Worm (Caenorhabditis elegans): ENCODE data around the gene C01G10.5.

Gene C01G10.5

DNA sequence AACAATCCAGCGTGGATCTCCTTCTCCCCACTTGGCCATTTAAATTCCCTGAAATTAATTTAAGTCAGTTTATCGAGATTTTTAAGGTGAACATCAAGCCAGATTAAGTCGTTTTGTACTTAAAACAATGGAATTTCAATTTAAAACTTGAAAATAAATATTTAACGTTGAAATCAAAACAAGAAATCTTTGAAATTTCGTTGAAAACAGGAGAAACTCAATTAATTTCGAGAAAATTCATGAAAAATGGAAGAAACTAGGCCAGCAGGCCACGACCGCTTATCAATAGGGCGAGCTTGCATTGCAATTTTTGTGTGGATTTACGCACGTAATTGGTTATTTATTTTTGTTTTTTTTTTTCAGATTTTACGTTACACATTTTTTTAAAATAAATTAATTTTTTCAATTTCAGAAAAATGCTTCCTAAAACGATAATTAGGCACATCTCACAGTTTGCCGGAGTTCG lies 4.0 kb downstream of the C01G10.5 start, which contains the start of the genes ahsa-1 and C01G10.7 (continued):
- TF ChIP-seq F49E8.2 (tag; optimal IDR thresholded peaks at IDR 0.05; ENCODE audit: borderline replicate concordance) (peak; percentile 56), vab-7 (GFP tag; IDR thresholded peaks at IDR 0.05) (peak; percentile 49; the same call in 1 of the 2 replicates), nhr-77 (tag; optimal IDR thresholded peaks at IDR 0.05) (peak; percentile 88), mes-2 (tag; optimal IDR thresholded peaks at IDR 0.05; ENCODE audit: poor library complexity, severe bottlenecking) (peak; percentile 99), nhr-6 (tag; optimal IDR thresholded peaks at IDR 0.05) (peak; percentile 99), ZK546.5 (tag; optimal IDR thresholded peaks at IDR 0.05) (no peak), snpc-4 (tag; optimal IDR thresholded peaks at IDR 0.05) (no peak), hif-1 (tag; optimal IDR thresholded peaks at IDR 0.05) (peak; percentile 60 to 98), fos-1 (tag; optimal IDR thresholded peaks at IDR 0.05) (no peak), hmg-1.1 (GFP tag; IDR thresholded peaks at IDR 0.05) (peak; percentile 79), attf-4 (tag; optimal IDR thresholded peaks at IDR 0.05) (no peak), D1046.2 (GFP tag; IDR thresholded peaks at IDR 0.05) (no peak), Y48G9A.11 (GFP tag; IDR thresholded peaks at IDR 0.05) (peak; percentile 82), lsy-2 (tag; optimal IDR thresholded peaks at IDR 0.05) (peak; percentile 64 to 94), egl-27 (tag; optimal IDR thresholded peaks at IDR 0.05) (no peak), nhr-76 (tag; optimal IDR thresholded peaks at IDR 0.05) (no peak), nhr-25 (tag; optimal IDR thresholded peaks at IDR 0.05; ENCODE audit: borderline replicate concordance, insufficient read depth) (no peak), fkh-10 (GFP tag; optimal IDR thresholded peaks at IDR 0.05) (peak; percentile 80), T20F7.1 (GFP tag; optimal IDR thresholded peaks at IDR 0.05) (peak; percentile 87), mxl-3 (GFP tag; optimal IDR thresholded peaks at IDR 0.05) (peak; percentile 19)

DNA sequence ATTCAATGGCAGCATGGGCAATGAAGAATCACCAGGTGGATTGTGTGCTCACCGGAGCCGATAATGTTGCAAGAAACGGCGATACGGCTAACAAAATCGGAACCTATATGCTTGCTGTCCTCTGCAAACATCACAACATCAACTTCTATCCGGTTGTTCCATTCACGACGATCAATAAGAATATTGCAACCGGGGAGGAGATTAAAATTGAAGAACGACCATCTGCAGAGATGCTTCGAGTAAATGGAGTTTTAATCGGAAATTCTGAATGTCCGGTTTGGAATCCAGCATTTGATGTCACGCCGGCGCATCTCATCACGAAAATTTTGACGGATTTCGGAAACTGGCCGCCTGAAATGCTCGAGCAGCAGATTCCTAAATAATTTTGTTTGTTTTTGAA lies 5.7 kb downstream of the C01G10.5 start:
- TF ChIP-seq nhr-77 (tag; optimal IDR thresholded peaks at IDR 0.05), result no peak
- peak; percentile 14; the same call in 1 of the 2 replicates for TF ChIP-seq T26A8.4 (GFP tag; IDR thresholded peaks at IDR 0.05)
- no peak for TF ChIP-seq mdt-29 (GFP tag; IDR thresholded peaks at IDR 0.05)
- TF ChIP-seq Y75B8A.6 (GFP tag; IDR thresholded peaks at IDR 0.05), result 0 out of 2 replicates have a peak, but pooled peaks have one; percentile 21
- no peak for TF ChIP-seq rbr-2 (tag; optimal IDR thresholded peaks at IDR 0.05)
- no peak for TF ChIP-seq unc-62 (GFP tag; optimal IDR thresholded peaks at IDR 0.05 in 1 of 2)
- TF ChIP-seq unc-62 (tag; optimal IDR thresholded peaks at IDR 0.05), result no peak
- peak; percentile 32 for TF ChIP-seq F49E8.2 (tag; optimal IDR thresholded peaks at IDR 0.05; ENCODE audit: borderline replicate concordance)
- no peak for TF ChIP-seq daf-19 (GFP tag; conservative IDR thresholded peaks at IDR 0.05)
- no peak for TF ChIP-seq tag-97 (GFP tag; IDR thresholded peaks at IDR 0.05)
- TF ChIP-seq mep-1 (tag; optimal IDR thresholded peaks at IDR 0.05), result no peak
- TF ChIP-seq ZK546.5 (tag; optimal IDR thresholded peaks at IDR 0.05), result no peak
- TF ChIP-seq Y105C5A.15 (GFP tag; IDR thresholded peaks at IDR 0.05), result no peak
- TF ChIP-seq F37D6.2 (tag; optimal IDR thresholded peaks at IDR 0.05), result no peak
- no peak for TF ChIP-seq zip-11 (GFP tag; IDR thresholded peaks at IDR 0.05)
- no peak for TF ChIP-seq F10B5.3 (tag; optimal IDR thresholded peaks at IDR 0.05)
- no peak for TF ChIP-seq dmd-8 (GFP tag; IDR thresholded peaks at IDR 0.05)
- no peak for TF ChIP-seq snpc-4 (tag; optimal IDR thresholded peaks at IDR 0.05)
- TF ChIP-seq dmd-9 (GFP tag; IDR thresholded peaks at IDR 0.05), result no peak
- no peak for TF ChIP-seq vab-7 (GFP tag; IDR thresholded peaks at IDR 0.05)
- no peak for TF ChIP-seq jun-1 (tag; optimal IDR thresholded peaks at IDR 0.05)
- peak; percentile 48 for TF ChIP-seq nhr-6 (tag; optimal IDR thresholded peaks at IDR 0.05)
- TF ChIP-seq spr-1 (tag; optimal IDR thresholded peaks at IDR 0.05), result no peak
- no peak for TF ChIP-seq nhr-76 (tag; optimal IDR thresholded peaks at IDR 0.05)
- no peak for TF ChIP-seq ceh-32 (tag; optimal IDR thresholded peaks at IDR 0.05; ENCODE audit: poor library complexity)
- TF ChIP-seq cey-2 (tag; optimal IDR thresholded peaks at IDR 0.05; ENCODE audit: borderline replicate concordance, insufficient read depth), result no peak
- TF ChIP-seq daf-12 (tag; optimal IDR thresholded peaks at IDR 0.05), result no peak
- peak; percentile 18 for TF ChIP-seq aha-1 (tag)
- peak; percentile 47; the same call in 1 of the 2 replicates for TF ChIP-seq egl-43 (GFP tag; IDR thresholded peaks at IDR 0.05)
- TF ChIP-seq lin-1 (GFP tag; IDR thresholded peaks at IDR 0.05), result no peak
- 0 out of 2 replicates have a peak, but pooled peaks have one; percentile 30 for TF ChIP-seq arid-1 (GFP tag; conservative IDR thresholded peaks at IDR 0.05)
- no peak for TF ChIP-seq mxl-3 (GFP tag; optimal IDR thresholded peaks at IDR 0.05)
- no peak for TF ChIP-seq nhr-42 (GFP tag; IDR thresholded peaks at IDR 0.05)
- no peak for TF ChIP-seq hif-1 (tag; optimal IDR thresholded peaks at IDR 0.05)
- TF ChIP-seq dve-1 (tag; optimal IDR thresholded peaks at IDR 0.05; ENCODE audit: insufficient read depth), result peak; percentile 10
- no peak for TF ChIP-seq spr-3 (GFP tag; optimal IDR thresholded peaks at IDR 0.05)
- no peak for TF ChIP-seq lin-15B (tag; optimal IDR thresholded peaks at IDR 0.05)

Data from whole organism, L4 larva.